Worm (Caenorhabditis elegans) whole organism, L1 larva: ENCODE results near the gene srh-147.

Source experiments
- C04F5.9 ChIP-seq: sonication (generic microtip); optimal IDR thresholded peaks from 2 replicates; lab custom pipeline; 2016; ENCODE audit warnings: missing genetic modification characterization, missing compliant biosample characterization
- C34B4.2 ChIP-seq: sonication (generic microtip); optimal IDR thresholded peaks from 2 replicates; lab custom pipeline; 2017; ENCODE audit warnings: mild to moderate bottlenecking, missing genetic modification characterization, missing compliant biosample characterization
- aha-1 ChIP-seq: fragments of 150-350 bp; optimal IDR thresholded peaks from 2 replicates; lab custom pipeline; 2014; ENCODE audit warnings: missing biosample characterization, missing genetic modification characterization
- aly-2 ChIP-seq: fragments of 150-350 bp; optimal IDR thresholded peaks from 2 replicates; lab custom pipeline; 2014; ENCODE audit warnings: missing biosample characterization, missing genetic modification characterization
- blmp-1 ChIP-seq: fragments of 150-350 bp; optimal IDR thresholded peaks from 2 replicates; lab custom pipeline; 2014; ENCODE audit warnings: missing biosample characterization, missing genetic modification characterization
- ceh-63 ChIP-seq: fragments of 200-800 bp; sonication (Bioruptor generic); optimal IDR thresholded peaks from 2 replicates; lab custom pipeline; 2018; ENCODE audit warnings: mild to moderate bottlenecking, missing genetic modification characterization, missing compliant biosample characterization
- ceh-82 ChIP-seq, 3 experiments: fragments of 150-350 bp in 1 of 3; sonication (generic microtip) in 2 of 3; optimal IDR thresholded peaks; 2 replicates each; lab custom pipeline; 2014 to 2017; ENCODE audit warnings: missing biosample characterization in 3 of 3, missing genetic modification characterization in 3 of 3
- ceh-88 ChIP-seq: fragments of 200-800 bp; sonication (Bioruptor generic); IDR thresholded peaks from 2 replicates; pipeline ENCODE4 v1.3.6; 2022; ENCODE audit warnings: missing genetic modification characterization, missing compliant biosample characterization
- dsc-1 ChIP-seq: sonication (generic microtip); optimal IDR thresholded peaks from 2 replicates; lab custom pipeline; 2016; ENCODE audit warnings: mild to moderate bottlenecking, missing genetic modification characterization, missing compliant biosample characterization
- efl-1 ChIP-seq, 4 experiments: fragments of 150-350 bp; optimal IDR thresholded peaks in 3 of 4; peaks in 1 of 4; 1 replicate in 1 of 4; 2 replicates in 3 of 4; lab custom pipeline; 2014; ENCODE audit warnings: missing biosample characterization in 2 of 4, missing genetic modification characterization in 2 of 4, missing genetic modification reagents in 2 of 4
- egl-27 ChIP-seq, 2 experiments: fragments of 150-350 bp in 1 of 2; sonication (generic microtip); optimal IDR thresholded peaks; 3 replicates each; lab custom pipeline; 2017 to 2018; ENCODE audit warnings: missing biosample characterization in 2 of 2, missing genetic modification characterization in 2 of 2, missing genetic modification reagents in 2 of 2
- elt-2 ChIP-seq: sonication (generic microtip); optimal IDR thresholded peaks from 2 replicates; lab custom pipeline; 2016; ENCODE audit warnings: missing genetic modification characterization, mild to moderate bottlenecking, inconsistent platforms, missing compliant biosample characterization, missing genetic modification reagents
- elt-3 ChIP-seq, 6 experiments: fragments of 150-350 bp in 1 of 6; sonication (generic microtip); optimal IDR thresholded peaks; 2 replicates each; lab custom pipeline; 2017 to 2018; ENCODE audit warnings: missing biosample characterization in 6 of 6, missing genetic modification characterization in 6 of 6, inconsistent platforms in 1 of 6
- grh-1 ChIP-seq: fragments of 200-800 bp; sonication (Bioruptor generic); IDR thresholded peaks from 2 replicates; pipeline ENCODE4 v1.3.6; 2022; ENCODE audit warnings: missing genetic modification reagents, missing genetic modification characterization, missing compliant biosample characterization
- hlh-17 ChIP-seq: fragments of 200-800 bp; sonication (Bioruptor generic); optimal IDR thresholded peaks from 2 replicates; lab custom pipeline; 2018; ENCODE audit warnings: missing genetic modification characterization, mild to moderate bottlenecking, missing compliant biosample characterization, moderate library complexity, borderline replicate concordance
- hpl-2 ChIP-seq: fragments of 150-350 bp; optimal IDR thresholded peaks from 2 replicates; lab custom pipeline; 2014; ENCODE audit warnings: missing biosample characterization, missing genetic modification reagents, missing genetic modification characterization
- lin-15B ChIP-seq: fragments of 150-350 bp; sonication (generic microtip); optimal IDR thresholded peaks from 3 replicates; lab custom pipeline; 2014; ENCODE audit warnings: missing biosample characterization, missing genetic modification characterization
- lin-35 ChIP-seq, 2 experiments: fragments of 150-350 bp; optimal IDR thresholded peaks; 2 replicates each; lab custom pipeline; 2014; ENCODE audit warnings: missing biosample characterization in 2 of 2, missing genetic modification characterization in 2 of 2, missing genetic modification reagents in 2 of 2
- lsy-2 ChIP-seq, 2 experiments: fragments of 150-350 bp; optimal IDR thresholded peaks; 2 replicates each; lab custom pipeline; 2014; ENCODE audit warnings: missing biosample characterization in 2 of 2, missing genetic modification characterization in 2 of 2
- mef-2 ChIP-seq: fragments of 150-350 bp; optimal IDR thresholded peaks from 2 replicates; lab custom pipeline; 2014; ENCODE audit warnings: missing biosample characterization, missing genetic modification characterization
- nhr-11 ChIP-seq: fragments of 150-350 bp; optimal IDR thresholded peaks from 2 replicates; lab custom pipeline; 2014; ENCODE audit warnings: missing biosample characterization, missing genetic modification characterization
- nhr-19 ChIP-seq: fragments of 200-800 bp; sonication (Bioruptor generic); conservative IDR thresholded peaks from 2 replicates; pipeline ENCODE4 v1.3.6; 2022; ENCODE audit warnings: missing genetic modification characterization, missing compliant biosample characterization
- nhr-237 ChIP-seq: fragments of 150-350 bp; optimal IDR thresholded peaks from 2 replicates; lab custom pipeline; 2014; ENCODE audit warnings: missing biosample characterization, missing genetic modification characterization
- nhr-28 ChIP-seq: fragments of 150-350 bp; optimal IDR thresholded peaks from 2 replicates; lab custom pipeline; 2014; ENCODE audit warnings: missing biosample characterization, missing genetic modification characterization
- nhr-47 ChIP-seq: sonication (generic microtip); optimal IDR thresholded peaks from 2 replicates; lab custom pipeline; 2016; ENCODE audit warnings: mild to moderate bottlenecking, missing genetic modification characterization, moderate library complexity, missing compliant biosample characterization
- nhr-76 ChIP-seq: sonication (generic microtip); optimal IDR thresholded peaks from 2 replicates; lab custom pipeline; 2017; ENCODE audit warnings: missing biosample characterization, missing genetic modification characterization
- nhr-77 ChIP-seq: fragments of 150-350 bp; optimal IDR thresholded peaks from 2 replicates; lab custom pipeline; 2014; ENCODE audit warnings: missing biosample characterization, missing genetic modification characterization
- nhr-84 ChIP-seq: sonication (generic microtip); optimal IDR thresholded peaks from 2 replicates; lab custom pipeline; 2017; ENCODE audit warnings: missing biosample characterization, missing genetic modification characterization
- pqm-1 ChIP-seq: sonication (generic microtip); optimal IDR thresholded peaks from 3 replicates; lab custom pipeline; 2017; ENCODE audit warnings: missing biosample characterization, missing genetic modification characterization
- skn-1 ChIP-seq: fragments of 150-350 bp; optimal IDR thresholded peaks from 2 replicates; lab custom pipeline; 2014; ENCODE audit warnings: missing biosample characterization, missing genetic modification characterization
- snpc-4 ChIP-seq: fragments of 150-350 bp; optimal IDR thresholded peaks from 2 replicates; lab custom pipeline; 2014; ENCODE audit warnings: missing biosample characterization, missing genetic modification characterization
- snu-23 ChIP-seq: sonication (generic microtip); optimal IDR thresholded peaks from 2 replicates; lab custom pipeline; 2016; ENCODE audit warnings: missing genetic modification characterization, missing compliant biosample characterization
- sptf-1 ChIP-seq: fragments of 150-350 bp; optimal IDR thresholded peaks from 2 replicates; lab custom pipeline; 2014; ENCODE audit warnings: missing biosample characterization, missing genetic modification characterization
- swsn-7 ChIP-seq: sonication (generic microtip); optimal IDR thresholded peaks from 2 replicates; lab custom pipeline; 2016; ENCODE audit warnings: missing genetic modification characterization, missing compliant biosample characterization
- tbx-2 ChIP-seq: sonication (generic microtip); optimal IDR thresholded peaks from 2 replicates; lab custom pipeline; 2016; ENCODE audit warnings: missing genetic modification characterization, missing compliant biosample characterization
- tlp-1 ChIP-seq: fragments of 150-350 bp; optimal IDR thresholded peaks from 2 replicates; lab custom pipeline; 2014; ENCODE audit warnings: missing biosample characterization, missing genetic modification characterization
- unc-30 ChIP-seq: sonication (generic microtip); optimal IDR thresholded peaks from 2 replicates; lab custom pipeline; 2017; ENCODE audit warnings: missing biosample characterization, missing genetic modification characterization
- unc-62 ChIP-seq: fragments of 150-350 bp; optimal IDR thresholded peaks from 2 replicates; lab custom pipeline; 2014; ENCODE audit warnings: missing biosample characterization, missing genetic modification reagents, missing genetic modification characterization
- unc-86 ChIP-seq: sonication (generic microtip); optimal IDR thresholded peaks from 2 replicates; lab custom pipeline; 2016; ENCODE audit warnings: missing genetic modification characterization, missing compliant biosample characterization
- unc-98 ChIP-seq: fragments of 200-800 bp; sonication (Bioruptor generic); IDR thresholded peaks from 2 replicates; pipeline ENCODE4 v1.3.6; 2022; ENCODE audit warnings: missing genetic modification characterization, missing compliant biosample characterization
- xbp-1 ChIP-seq: sonication (generic microtip); optimal IDR thresholded peaks from 2 replicates; lab custom pipeline; 2016; ENCODE audit warnings: missing genetic modification characterization, missing compliant biosample characterization
- ztf-11 ChIP-seq, 2 experiments: sonication (generic microtip); optimal IDR thresholded peaks; 2 replicates each; lab custom pipeline; 2016 to 2017; ENCODE audit warnings: missing genetic modification characterization in 2 of 2, missing biosample characterization in 1 of 2, missing compliant biosample characterization in 1 of 2

The srh-147 gene

ce11 chrV:15867373-15867772, 17.2 kb upstream of the srh-147 start, which contains the start of gene fbxa-197:
TSS of gene fbxa-197 (plus strand) at chrV:15867673.
- TF ChIP-seq nhr-19 (no peak), aly-2 (tag; lab: Kevin White, UChicago) (no peak), ceh-88 (GFP tag; lab: Robert Waterston, UW) (no peak), ceh-82 (tag; optimal IDR thresholded peaks at IDR 0.05; lab: Kevin White, UChicago) (no peak), nhr-28 (no peak), swsn-7 (tag; lab: Kevin White, UChicago) (no peak), efl-1 (optimal IDR thresholded peaks at IDR 0.05; lab: Kevin White, UChicago) (no peak), efl-1 (GFP tag; optimal IDR thresholded peaks at IDR 0.05 in 1 of 2; lab: Kevin White, UChicago) (no peak), unc-30 (tag; lab: Kevin White, UChicago) (no peak), lin-35 (GFP tag; optimal IDR thresholded peaks at IDR 0.05; lab: Kevin White, UChicago) (no peak)

ce11 chrV:15865839-15866238, 15.7 kb upstream of the srh-147 start, which contains the start of gene srh-293:
TSS of gene srh-293 (plus strand) at chrV:15866139.
- TF ChIP-seq nhr-76 (no peak), nhr-11 (no peak), dsc-1 (tag; lab: Kevin White, UChicago) (no peak), unc-98 (GFP tag; lab: Robert Waterston, UW) (no peak), lsy-2 (tag; optimal IDR thresholded peaks at IDR 0.05; lab: Kevin White, UChicago) (no peak), elt-2 (tag; lab: Kevin White, UChicago) (no peak), ztf-11 (tag; optimal IDR thresholded peaks at IDR 0.05; lab: Kevin White, UChicago) (no peak), snpc-4 (tag; lab: Kevin White, UChicago) (no peak), ceh-63 (GFP tag; lab: Kevin White, UChicago) (no peak), aha-1 (tag; lab: Kevin White, UChicago) (no peak), blmp-1 (tag; lab: Kevin White, UChicago) (no peak), tbx-2 (no peak), skn-1 (tag; lab: Kevin White, UChicago) (no peak), unc-62 (no peak), hpl-2 (GFP tag; lab: Kevin White, UChicago) (no peak), pqm-1 (tag; lab: Kevin White, UChicago) (no peak), hlh-17 (no peak), nhr-77 (tag; lab: Kevin White, UChicago) (no peak)

ce11 chrV:15863042-15863441, 12.9 kb upstream of the srh-147 start, which contains the start of gene srh-299:
TSS of gene srh-299 (plus strand) at chrV:15863342.
- no peak for TF ChIP-seq nhr-84 (tag; lab: Kevin White, UChicago)
- TF ChIP-seq snu-23 = no peak
- TF ChIP-seq C34B4.2 = no peak
- no peak for TF ChIP-seq unc-86 (tag; lab: Kevin White, UChicago)
- no peak for TF ChIP-seq grh-1 (GFP tag; lab: Robert Waterston, UW)
- no peak for TF ChIP-seq unc-30 (tag; lab: Kevin White, UChicago)
- TF ChIP-seq tlp-1 = no peak
- TF ChIP-seq lin-15B = no peak
- TF ChIP-seq C04F5.9 = no peak
- no peak for TF ChIP-seq pqm-1 (tag; lab: Kevin White, UChicago)
- TF ChIP-seq nhr-47 (tag; lab: Kevin White, UChicago) = no peak
- TF ChIP-seq mef-2 (tag; lab: Kevin White, UChicago) = no peak

- TF ChIP-seq xbp-1 (tag; lab: Kevin White, UChicago) (no peak), nhr-237 (no peak), elt-3 (tag; optimal IDR thresholded peaks at IDR 0.05; lab: Kevin White, UChicago) (no peak), nhr-47 (tag; lab: Kevin White, UChicago) (no peak), sptf-1 (tag; lab: Kevin White, UChicago) (no peak), ztf-11 (tag; optimal IDR thresholded peaks at IDR 0.05; lab: Kevin White, UChicago) (no peak), egl-27 (tag; optimal IDR thresholded peaks at IDR 0.05; lab: Kevin White, UChicago) (no peak), nhr-28 (no peak)
These were observed 12.5 kb upstream of the srh-147 start, which contains the start of gene srz-12 for ce11 chrV:15862599-15862998. TSS of gene srz-12 (minus strand) at chrV:15862699.
